Worm (Caenorhabditis elegans) whole organism, young adult: Measurements from ENCODE around the gene tag-275.

Experiments
- K12H6.12 ChIP-seq: fragments of 200-800 bp; sonication (Bioruptor generic); optimal IDR thresholded peaks from 2 replicates; lab custom pipeline; 2018; ENCODE audit warnings: mild to moderate bottlenecking, missing genetic modification characterization, missing compliant biosample characterization
- aptf-2 ChIP-seq: fragments of 200-800 bp; sonication (Bioruptor generic); conservative IDR thresholded peaks from 2 replicates; pipeline ENCODE4 v1.3.6; 2022; ENCODE audit warnings: missing genetic modification reagents, missing genetic modification characterization, missing compliant biosample characterization
- hlh-26 ChIP-seq: fragments of 200-800 bp; sonication (Bioruptor generic); conservative IDR thresholded peaks from 2 replicates; pipeline ENCODE4 v1.3.6; 2022; ENCODE audit warnings: missing genetic modification reagents, missing genetic modification characterization, missing compliant biosample characterization
- hmg-1.2 ChIP-seq: fragments of 200-800 bp; sonication (Bioruptor generic); IDR thresholded peaks from 2 replicates; pipeline ENCODE4 v1.3.6; 2022; ENCODE audit warnings: missing genetic modification reagents, missing genetic modification characterization, missing compliant biosample characterization
- hmg-20 ChIP-seq: fragments of 200-800 bp; sonication (Bioruptor generic); IDR thresholded peaks from 2 replicates; pipeline ENCODE4 v1.3.6; 2022; ENCODE audit warnings: missing genetic modification reagents, missing genetic modification characterization, missing compliant biosample characterization
- nhr-90 ChIP-seq: sonication (generic microtip); optimal IDR thresholded peaks from 2 replicates; lab custom pipeline; 2016; ENCODE audit warnings: missing genotype, mild to moderate bottlenecking, missing genetic modification characterization, missing compliant biosample characterization
- pha-4 ChIP-seq: fragments of 150-350 bp; sonication (generic microtip); optimal IDR thresholded peaks from 2 replicates; lab custom pipeline; 2014; ENCODE audit warnings: missing biosample characterization, missing genetic modification reagents, missing genetic modification characterization
- rcor-1 ChIP-seq: fragments of 200-800 bp; sonication (Bioruptor generic); IDR thresholded peaks from 2 replicates; pipeline ENCODE4 v1.3.6; 2022; ENCODE audit warnings: missing genetic modification reagents, missing genetic modification characterization, missing compliant biosample characterization
- zim-3 ChIP-seq: sonication (generic microtip); optimal IDR thresholded peaks from 2 replicates; lab custom pipeline; 2017; ENCODE audit warnings: mild to moderate bottlenecking, missing genetic modification characterization, moderate library complexity, missing compliant biosample characterization

- TF ChIP-seq hmg-20 = no peak
- TF ChIP-seq zim-3 = no peak
- no peak for TF ChIP-seq rcor-1 (GFP tag; lab: Robert Waterston, UW)
- TF ChIP-seq hlh-26 (GFP tag; lab: Robert Waterston, UW) = no peak
- no peak for TF ChIP-seq nhr-90 (tag; lab: Kevin White, UChicago)
- no peak for TF ChIP-seq hmg-1.2
- no peak for TF ChIP-seq K12H6.12 (tag; lab: Kevin White, UChicago)
- no peak for TF ChIP-seq pha-4
- no peak for TF ChIP-seq aptf-2 (GFP tag; lab: Robert Waterston, UW)
Measured at ce11 chrX:6194191-6194724, 43.9 kb upstream of the tag-275 start, which contains the start of gene ceh-54.
